Worm (Caenorhabditis elegans) whole organism, L2 larva: ENCODE results near the gene R08F11.4.

Source experiments
- C34F6.9 ChIP-seq: fragments of 150-350 bp; optimal IDR thresholded peaks from 2 replicates; lab custom pipeline; 2014; ENCODE audit warnings: missing biosample characterization, missing genetic modification characterization
- F13H6.1 ChIP-seq: sonication (generic microtip); optimal IDR thresholded peaks from 2 replicates; lab custom pipeline; 2016; ENCODE audit warnings: missing genetic modification characterization, missing compliant biosample characterization
- R02D3.7 ChIP-seq: fragments of 150-350 bp; optimal IDR thresholded peaks from 2 replicates; lab custom pipeline; 2014; ENCODE audit warnings: missing biosample characterization, missing genetic modification characterization
- Y55F3AM.14 ChIP-seq: fragments of 200-800 bp; sonication (Bioruptor generic); optimal IDR thresholded peaks from 2 replicates; lab custom pipeline; 2018; ENCODE audit warnings: mild to moderate bottlenecking, missing genetic modification characterization, missing compliant biosample characterization
- ZK546.5 ChIP-seq: sonication (generic microtip); optimal IDR thresholded peaks from 2 replicates; lab custom pipeline; 2017; ENCODE audit warnings: missing biosample characterization, missing genetic modification characterization
- alr-1 ChIP-seq: fragments of 150-350 bp; optimal IDR thresholded peaks from 2 replicates; lab custom pipeline; 2014; ENCODE audit warnings: missing biosample characterization, missing genetic modification characterization
- aly-2 ChIP-seq: fragments of 150-350 bp; optimal IDR thresholded peaks from 2 replicates; lab custom pipeline; 2014; ENCODE audit warnings: missing biosample characterization, missing genetic modification characterization
- ama-1 ChIP-seq: fragments of 150-350 bp; optimal IDR thresholded peaks from 2 replicates; lab custom pipeline; 2018; ENCODE audit warnings: inconsistent platforms
- blmp-1 ChIP-seq: sonication (generic microtip); optimal IDR thresholded peaks from 2 replicates; lab custom pipeline; 2017; ENCODE audit warnings: missing genetic modification characterization, mild to moderate bottlenecking, missing compliant biosample characterization, antibody characterized with exemption, moderate library complexity; ENCODE audit not compliant: insufficient read depth
- ceh-82 ChIP-seq: fragments of 150-350 bp; optimal IDR thresholded peaks from 2 replicates; lab custom pipeline; 2014; ENCODE audit warnings: missing biosample characterization, missing genetic modification characterization
- crh-2 ChIP-seq: sonication (generic microtip); optimal IDR thresholded peaks from 2 replicates; lab custom pipeline; 2017; ENCODE audit warnings: missing biosample characterization, missing genetic modification characterization
- egl-27 ChIP-seq: sonication (generic microtip); optimal IDR thresholded peaks from 3 replicates; lab custom pipeline; 2017; ENCODE audit warnings: missing biosample characterization, missing genetic modification reagents, missing genetic modification characterization
- elt-3 ChIP-seq: sonication (generic microtip); optimal IDR thresholded peaks from 2 replicates; lab custom pipeline; 2017; ENCODE audit warnings: missing biosample characterization, missing genetic modification characterization
- lin-11 ChIP-seq: fragments of 150-350 bp; sonication (generic microtip); optimal IDR thresholded peaks from 2 replicates; lab custom pipeline; 2014; ENCODE audit warnings: missing biosample characterization, missing genetic modification characterization, inconsistent platforms, mixed read lengths
- lin-13 ChIP-seq: fragments of 150-350 bp; optimal IDR thresholded peaks from 2 replicates; lab custom pipeline; 2014; ENCODE audit warnings: missing biosample characterization, missing genetic modification reagents, missing genetic modification characterization
- lin-39 ChIP-seq: fragments of 150-350 bp; optimal IDR thresholded peaks from 2 replicates; lab custom pipeline; 2014; ENCODE audit warnings: missing biosample characterization, missing genetic modification reagents, missing genetic modification characterization
- lsy-2 ChIP-seq, 2 experiments: fragments of 150-350 bp in 1 of 2; sonication (generic microtip) in 1 of 2; optimal IDR thresholded peaks; 2 replicates each; lab custom pipeline; 2014 to 2017; ENCODE audit warnings: missing biosample characterization in 2 of 2, missing genetic modification characterization in 2 of 2
- mab-5 ChIP-seq: fragments of 150-350 bp; optimal IDR thresholded peaks from 2 replicates; lab custom pipeline; 2014; ENCODE audit warnings: missing biosample characterization, missing genetic modification characterization
- mdl-1 ChIP-seq, 2 experiments: fragments of 150-350 bp in 1 of 2; sonication (generic microtip) in 1 of 2; optimal IDR thresholded peaks; 2 replicates each; lab custom pipeline; 2017; ENCODE audit warnings: missing biosample characterization in 2 of 2, missing genetic modification characterization in 2 of 2
- nhr-10 ChIP-seq: sonication (generic microtip); optimal IDR thresholded peaks from 2 replicates; lab custom pipeline; 2017; ENCODE audit warnings: missing biosample characterization, missing genetic modification characterization
- nhr-11 ChIP-seq: fragments of 150-350 bp; optimal IDR thresholded peaks from 2 replicates; lab custom pipeline; 2014; ENCODE audit warnings: missing biosample characterization, missing genetic modification characterization
- nhr-12 ChIP-seq: fragments of 150-350 bp; optimal IDR thresholded peaks from 2 replicates; lab custom pipeline; 2014; ENCODE audit warnings: missing biosample characterization, missing genetic modification characterization
- nhr-129 ChIP-seq: fragments of 150-350 bp; optimal IDR thresholded peaks from 2 replicates; lab custom pipeline; 2014; ENCODE audit warnings: missing biosample characterization, missing genetic modification characterization
- nhr-21 ChIP-seq: fragments of 150-350 bp; optimal IDR thresholded peaks from 2 replicates; lab custom pipeline; 2014; ENCODE audit warnings: missing biosample characterization, missing genetic modification characterization
- nhr-23 ChIP-seq: fragments of 150-350 bp; optimal IDR thresholded peaks from 2 replicates; lab custom pipeline; 2014; ENCODE audit warnings: missing biosample characterization, missing genetic modification reagents, missing genetic modification characterization
- nhr-25 ChIP-seq: fragments of 150-350 bp; sonication (generic microtip); optimal IDR thresholded peaks from 3 replicates; lab custom pipeline; 2014; ENCODE audit warnings: missing biosample characterization, missing genetic modification characterization
- nhr-6 ChIP-seq: fragments of 150-350 bp; optimal IDR thresholded peaks from 2 replicates; lab custom pipeline; 2014; ENCODE audit warnings: missing biosample characterization, missing genetic modification characterization
- nhr-77 ChIP-seq: fragments of 150-350 bp; optimal IDR thresholded peaks from 2 replicates; lab custom pipeline; 2014; ENCODE audit warnings: missing biosample characterization, missing genetic modification characterization
- peb-1 ChIP-seq: fragments of 150-350 bp; optimal IDR thresholded peaks from 2 replicates; lab custom pipeline; 2014; ENCODE audit warnings: missing biosample characterization, missing genetic modification characterization
- sem-4 ChIP-seq: fragments of 150-350 bp; optimal IDR thresholded peaks from 2 replicates; lab custom pipeline; 2014; ENCODE audit warnings: missing biosample characterization, missing genetic modification reagents, missing genetic modification characterization
- sma-3 ChIP-seq: sonication (generic microtip); optimal IDR thresholded peaks from 2 replicates; lab custom pipeline; 2016; ENCODE audit warnings: missing genetic modification reagents, missing genetic modification characterization, missing compliant biosample characterization
- sma-9 ChIP-seq, 2 experiments: fragments of 150-350 bp in 1 of 2; sonication (generic microtip) in 1 of 2; optimal IDR thresholded peaks; 2 replicates each; lab custom pipeline; 2014 to 2016; ENCODE audit warnings: missing genetic modification characterization in 2 of 2, mild to moderate bottlenecking in 1 of 2, missing biosample characterization in 1 of 2, missing compliant biosample characterization in 1 of 2, missing genetic modification reagents in 1 of 2, moderate library complexity in 1 of 2
- unc-39 ChIP-seq: fragments of 150-350 bp; optimal IDR thresholded peaks from 2 replicates; lab custom pipeline; 2014; ENCODE audit warnings: missing biosample characterization, missing genetic modification characterization
- unc-55 ChIP-seq: fragments of 150-350 bp; sonication (generic microtip); optimal IDR thresholded peaks from 3 replicates; lab custom pipeline; 2014; ENCODE audit warnings: missing biosample characterization, missing genetic modification reagents, missing genetic modification characterization
- unc-62 ChIP-seq: fragments of 150-350 bp; optimal IDR thresholded peaks from 2 replicates; lab custom pipeline; 2014; ENCODE audit warnings: missing biosample characterization, missing genetic modification reagents, missing genetic modification characterization
- ztf-1 ChIP-seq: fragments of 200-800 bp; sonication (Bioruptor generic); conservative IDR thresholded peaks from 2 replicates; pipeline ENCODE4 v1.3.6; 2022; ENCODE audit warnings: missing genetic modification characterization, missing compliant biosample characterization
- ztf-4 ChIP-seq: fragments of 150-350 bp; optimal IDR thresholded peaks from 2 replicates; lab custom pipeline; 2014; ENCODE audit warnings: missing biosample characterization, missing genetic modification characterization

Gene R08F11.4

DNA sequence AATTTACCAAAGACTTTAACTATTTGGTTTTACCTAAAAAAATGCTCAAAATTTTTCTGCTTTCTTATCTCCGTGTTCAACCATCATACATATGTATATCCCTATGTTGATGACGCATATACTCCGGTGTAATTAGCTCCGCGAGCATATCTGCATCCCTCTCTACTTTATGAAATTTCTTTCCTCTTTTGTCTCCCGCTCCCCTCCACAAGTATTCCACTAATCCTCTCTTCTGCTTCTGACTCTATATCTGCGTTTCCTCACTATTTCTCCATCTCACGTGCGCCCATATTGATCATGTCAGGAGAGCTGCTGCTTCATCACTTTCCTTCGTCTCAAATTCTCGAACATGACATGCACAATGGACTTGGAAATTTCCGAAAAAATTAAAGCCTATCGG is 9.6 kb upstream of the R08F11.4 start, which contains the start of gene H10D18.1:
Gene H10D18.1, plus strand, starts transcription at position 277 of the 400 bp plus-strand sequence.
- TF ChIP-seq unc-55, result peak; percentile 44
- TF ChIP-seq lin-11 (tag; lab: Kevin White, UChicago), result peak; percentile 16
- TF ChIP-seq sma-9 (GFP tag; optimal IDR thresholded peaks at IDR 0.05; lab: Kevin White, UChicago), result peak; percentile 3
- TF ChIP-seq sma-9 (tag; optimal IDR thresholded peaks at IDR 0.05; lab: Kevin White, UChicago), result no peak
- TF ChIP-seq ztf-4, result no peak
- TF ChIP-seq ceh-82 (tag; lab: Kevin White, UChicago), result no peak
- peak; percentile 5 for TF ChIP-seq nhr-129 (tag; lab: Kevin White, UChicago)
- TF ChIP-seq C34F6.9 (tag; lab: Kevin White, UChicago), result peak; percentile 35
- TF ChIP-seq nhr-10 (tag; lab: Kevin White, UChicago), result no peak
- TF ChIP-seq nhr-21, result no peak
- TF ChIP-seq alr-1 (tag; lab: Kevin White, UChicago), result no peak
- TF ChIP-seq crh-2 (tag; lab: Kevin White, UChicago), result peak; percentile 0
- TF ChIP-seq unc-62 (GFP tag; lab: Kevin White, UChicago), result no peak
- TF ChIP-seq, all 48 proteins: peak for 6

- no peak for TF ChIP-seq nhr-25 (tag; lab: Kevin White, UChicago)
- no peak for TF ChIP-seq unc-62 (GFP tag; lab: Kevin White, UChicago)
- no peak for TF ChIP-seq alr-1 (tag; lab: Kevin White, UChicago)
- TF ChIP-seq mab-5 (tag; lab: Kevin White, UChicago), result no peak
- TF ChIP-seq lin-39 (tag; lab: Kevin White, UChicago), result no peak
- no peak for TF ChIP-seq sma-3 (GFP tag; lab: Kevin White, UChicago)
- TF ChIP-seq nhr-77 (tag; lab: Kevin White, UChicago), result no peak
- no peak for TF ChIP-seq elt-3
- TF ChIP-seq ztf-1 (GFP tag; lab: Robert Waterston, UW), result no peak
- no peak for TF ChIP-seq unc-39 (tag; lab: Kevin White, UChicago)
- TF ChIP-seq mdl-1 (tag; optimal IDR thresholded peaks at IDR 0.05; lab: Kevin White, UChicago), result no peak
- TF ChIP-seq nhr-12 (tag; lab: Kevin White, UChicago), result no peak
- TF ChIP-seq nhr-11 (tag; lab: Kevin White, UChicago), result no peak
- no peak for TF ChIP-seq sem-4 (tag; lab: Kevin White, UChicago)
- TF ChIP-seq nhr-21, result no peak
Measured at ce11 chrV:3814009-3814408, 8.7 kb upstream of the R08F11.4 start.

DNA sequence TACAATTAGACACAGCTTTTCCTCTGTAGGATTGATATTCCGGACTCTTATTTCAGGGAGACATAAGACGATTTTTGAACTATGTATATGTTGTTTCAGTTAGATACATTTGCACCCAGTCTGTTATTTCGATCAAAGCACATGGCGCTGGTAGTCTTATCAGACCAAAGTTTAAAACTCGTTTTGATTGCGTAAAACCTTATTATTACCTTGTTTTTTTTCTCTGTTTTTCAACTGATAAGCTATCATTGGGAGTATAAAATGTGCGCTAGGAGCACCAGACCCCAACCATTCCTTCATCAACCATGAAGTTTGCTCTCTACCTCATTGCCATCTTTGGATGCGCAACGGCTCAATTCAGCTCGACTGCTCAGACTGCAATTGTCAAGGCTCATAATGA is 7.0 kb upstream of the R08F11.4 start, which contains the start of gene scl-12:
Gene scl-12, plus strand, starts transcription at position 301 of the 400 bp plus-strand sequence.
- TF ChIP-seq R02D3.7 (tag; lab: Kevin White, UChicago), result no peak
- TF ChIP-seq nhr-21, result no peak
- no peak for TF ChIP-seq egl-27 (tag; lab: Kevin White, UChicago)
- no peak for TF ChIP-seq peb-1 (tag; lab: Kevin White, UChicago)
- TF ChIP-seq nhr-25 (tag; lab: Kevin White, UChicago), result no peak
- no peak for TF ChIP-seq ZK546.5
- no peak for TF ChIP-seq F13H6.1
- TF ChIP-seq C34F6.9 (tag; lab: Kevin White, UChicago), result no peak

- TF ChIP-seq crh-2 (tag; lab: Kevin White, UChicago), result no peak
- no peak for TF ChIP-seq ZK546.5
- TF ChIP-seq lin-13 (GFP tag; lab: Kevin White, UChicago), result no peak
- no peak for TF ChIP-seq mab-5 (tag; lab: Kevin White, UChicago)
- TF ChIP-seq nhr-6 (tag; lab: Kevin White, UChicago), result no peak
- TF ChIP-seq, all 48 proteins: peak for 0
Measured at ce11 chrV:3811541-3811940, 6.2 kb upstream of the R08F11.4 start, which contains the start of gene scl-13. Gene scl-13, minus strand, starts transcription at chrV:3811641.

DNA sequence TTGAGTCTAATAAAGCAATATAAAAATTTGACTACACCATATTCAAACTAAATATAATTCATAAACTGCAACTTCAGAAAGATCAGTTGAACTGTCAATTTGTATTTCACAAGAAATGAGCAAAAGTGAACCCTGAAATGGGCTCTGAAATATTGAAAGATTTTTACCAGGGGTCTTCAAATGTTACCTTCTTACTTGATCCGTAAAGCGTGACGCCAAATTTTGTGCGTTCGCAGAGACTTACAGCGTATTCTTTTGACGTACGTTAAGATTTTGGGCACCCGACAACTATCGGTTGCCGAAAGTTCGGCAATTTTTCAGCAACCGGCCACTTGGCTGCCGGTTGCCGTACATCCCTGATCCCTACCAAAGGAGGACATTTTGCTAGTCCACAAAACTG is 4.7 kb upstream of the R08F11.4 start:
- TF ChIP-seq aly-2 (tag; lab: Kevin White, UChicago) (no peak), mab-5 (tag; lab: Kevin White, UChicago) (no peak), nhr-129 (tag; lab: Kevin White, UChicago) (no peak), nhr-11 (tag; lab: Kevin White, UChicago) (no peak), ztf-4 (no peak), ceh-82 (tag; lab: Kevin White, UChicago) (no peak), lsy-2 (tag; optimal IDR thresholded peaks at IDR 0.05; lab: Kevin White, UChicago) (no peak), unc-62 (GFP tag; lab: Kevin White, UChicago) (no peak), lin-11 (tag; lab: Kevin White, UChicago) (no peak), sem-4 (tag; lab: Kevin White, UChicago) (no peak), blmp-1 (tag; lab: Kevin White, UChicago) (no peak), nhr-23 (no peak), unc-39 (tag; lab: Kevin White, UChicago) (no peak), Y55F3AM.14 (no peak), alr-1 (tag; lab: Kevin White, UChicago) (no peak), mdl-1 (tag; optimal IDR thresholded peaks at IDR 0.05; lab: Kevin White, UChicago) (no peak), nhr-12 (tag; lab: Kevin White, UChicago) (no peak), ztf-1 (GFP tag; lab: Robert Waterston, UW) (no peak), ama-1 (no peak)
